Worm (Caenorhabditis elegans): ENCODE results near the gene lin-46.

lin-46 gene

ce11 chrV:13008825-13009224 lies 40.2 kb downstream of the lin-46 start, which contains the start of gene F15B9.10:
Gene F15B9.10 (minus strand): TSS chrV:13008925.
- TF ChIP-seq ceh-8 (GFP tag; optimal IDR thresholded peaks at IDR 0.05) (no peak), rnt-1 (tag; optimal IDR thresholded peaks at IDR 0.05) (no peak), nhr-19 (GFP tag; conservative IDR thresholded peaks at IDR 0.05) (no peak)

ce11 chrV:13009271-13009670 lies 40.6 kb downstream of the lin-46 start:
- TF ChIP-seq snpc-4 (tag; optimal IDR thresholded peaks at IDR 0.05) (no peak), nhr-11 (tag; optimal IDR thresholded peaks at IDR 0.05) (no peak), ces-1 (GFP tag; optimal IDR thresholded peaks at IDR 0.05) (no peak), pag-3 (tag; optimal IDR thresholded peaks at IDR 0.05; ENCODE audit: borderline replicate concordance, insufficient read depth) (no peak), pax-3 (tag; optimal IDR thresholded peaks at IDR 0.05) (no peak), nhr-85 (tag) (no peak), egl-13 (tag; optimal IDR thresholded peaks at IDR 0.05) (no peak)

DNA sequence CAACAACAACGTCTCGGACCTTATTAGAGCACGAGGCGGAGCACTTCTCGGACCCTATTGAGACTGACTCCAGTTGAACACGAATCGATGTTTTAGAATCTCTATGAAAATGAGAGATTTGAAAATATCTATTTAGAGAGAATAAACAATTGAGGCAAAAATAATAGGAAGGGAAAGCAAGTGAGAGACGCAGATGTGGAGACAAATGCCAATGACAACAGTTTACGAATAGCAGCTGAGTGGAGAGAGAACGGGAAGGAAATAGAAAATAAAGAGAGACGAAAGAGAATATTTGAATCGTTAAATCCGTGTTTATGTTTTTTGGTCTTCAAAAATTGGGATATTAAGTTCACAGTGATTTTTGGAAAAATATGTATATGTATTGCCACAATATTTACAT lies 41.2 kb downstream of the lin-46 start:
- TF ChIP-seq elt-3 (tag; optimal IDR thresholded peaks at IDR 0.05): no peak
- peak; percentile 70 for TF ChIP-seq blmp-1 (tag; optimal IDR thresholded peaks at IDR 0.05)
- TF ChIP-seq lin-35 (GFP tag; optimal IDR thresholded peaks at IDR 0.05): peak in 1 of 2 experiments; percentile 19
- no peak for TF ChIP-seq zip-4 (GFP tag; optimal IDR thresholded peaks at IDR 0.05)
- peak; percentile 61 for TF ChIP-seq nhr-71 (tag; optimal IDR thresholded peaks at IDR 0.05)
- TF ChIP-seq unc-86 (tag; optimal IDR thresholded peaks at IDR 0.05): no peak
- peak; percentile 0 to 37 for TF ChIP-seq lsy-2 (tag; optimal IDR thresholded peaks at IDR 0.05)
- peak; percentile 59 for TF ChIP-seq snu-23 (GFP tag; optimal IDR thresholded peaks at IDR 0.05)
- TF ChIP-seq xbp-1 (tag; optimal IDR thresholded peaks at IDR 0.05): no peak
- TF ChIP-seq pax-3 (tag; optimal IDR thresholded peaks at IDR 0.05): no peak
- TF ChIP-seq nhr-20 (tag; optimal IDR thresholded peaks at IDR 0.05): peak; percentile 51
- peak; percentile 23 for TF ChIP-seq nhr-47 (tag; optimal IDR thresholded peaks at IDR 0.05)
- TF ChIP-seq F16B12.6 (tag; optimal IDR thresholded peaks at IDR 0.05): no peak
- TF ChIP-seq lin-14 (GFP tag; optimal IDR thresholded peaks at IDR 0.05): peak; percentile 84
- TF ChIP-seq rnt-1 (tag; optimal IDR thresholded peaks at IDR 0.05): peak; percentile 22
- no peak for TF ChIP-seq ceh-63 (GFP tag; optimal IDR thresholded peaks at IDR 0.05)
- TF ChIP-seq nhr-77 (tag; optimal IDR thresholded peaks at IDR 0.05): no peak
- TF ChIP-seq efl-1 (optimal IDR thresholded peaks at IDR 0.05): peak in 1 of 2 experiments; percentile 32
- peak in 1 of 2 experiments; percentile 74 for TF ChIP-seq efl-1 (GFP tag; optimal IDR thresholded peaks at IDR 0.05 in 1 of 2)
- TF ChIP-seq ets-5 (GFP tag; IDR thresholded peaks at IDR 0.05): no peak
- no peak for TF ChIP-seq egl-13 (tag; optimal IDR thresholded peaks at IDR 0.05)
- peak in 2 of 3 experiments; percentile 8 to 14 for TF ChIP-seq dpl-1 (GFP tag; optimal IDR thresholded peaks at IDR 0.05)
- TF ChIP-seq isw-1 (GFP tag; IDR thresholded peaks at IDR 0.05): no peak
- no peak for TF ChIP-seq C34B4.2 (tag; optimal IDR thresholded peaks at IDR 0.05)
- no peak for TF ChIP-seq fkh-4 (tag; optimal IDR thresholded peaks at IDR 0.05; ENCODE audit: borderline replicate concordance)
- peak; percentile 2 for TF ChIP-seq dsc-1 (tag; optimal IDR thresholded peaks at IDR 0.05)
- no peak for TF ChIP-seq mdl-1 (tag; optimal IDR thresholded peaks at IDR 0.05)
- TF ChIP-seq lin-15B (tag; optimal IDR thresholded peaks at IDR 0.05): no peak
- no peak for TF ChIP-seq ztf-4 (tag; optimal IDR thresholded peaks at IDR 0.05)
- TF ChIP-seq fkh-10 (GFP tag; optimal IDR thresholded peaks at IDR 0.05): no peak
- peak; percentile 22 for TF ChIP-seq tbx-2 (tag; optimal IDR thresholded peaks at IDR 0.05)
- peak; percentile 52 for TF ChIP-seq nhr-85 (tag)
- no peak for TF ChIP-seq nhr-12 (tag; optimal IDR thresholded peaks at IDR 0.05)
- TF ChIP-seq nhr-19 (GFP tag; conservative IDR thresholded peaks at IDR 0.05): no peak
- no peak for TF ChIP-seq skn-1 (tag; optimal IDR thresholded peaks at IDR 0.05)
- no peak for TF ChIP-seq mab-9 (GFP tag; IDR thresholded peaks at IDR 0.05)
- TF ChIP-seq elt-2 (tag; optimal IDR thresholded peaks at IDR 0.05): no peak
- no peak for TF ChIP-seq lin-13 (GFP tag; optimal IDR thresholded peaks at IDR 0.05)
- TF ChIP-seq irx-1 (tag; optimal IDR thresholded peaks at IDR 0.05): no peak
- TF ChIP-seq lir-3 (tag; optimal IDR thresholded peaks at IDR 0.05; ENCODE audit: poor library complexity): no peak
- no peak for TF ChIP-seq ztf-11 (tag; optimal IDR thresholded peaks at IDR 0.05)
- TF ChIP-seq sox-4 (tag; optimal IDR thresholded peaks at IDR 0.05): no peak
- no peak for TF ChIP-seq tlp-1 (tag; optimal IDR thresholded peaks at IDR 0.05)
- TF ChIP-seq swsn-7 (tag; optimal IDR thresholded peaks at IDR 0.05): peak; percentile 31
